Fruit fly (Drosophila melanogaster) whole organism: ENCODE data around the gene Zip71B.

ENCODE experiments used
- CG8478 ChIP-seq: fragments of >200 bp; optimal IDR thresholded peaks from 2 replicates; lab custom pipeline; 2018; ENCODE audit warnings: inconsistent platforms
- Dll ChIP-seq: fragments of >200 bp; optimal IDR thresholded peaks from 2 replicates; lab custom pipeline; 2017
- EcR ChIP-seq, 2 experiments: fragments of >200 bp; optimal IDR thresholded peaks; 2 replicates each; lab custom pipeline; 2017; ENCODE audit warnings: missing biosample characterization in 2 of 2, missing genetic modification characterization in 2 of 2, missing genetic modification reagents in 2 of 2
- pan ChIP-seq: fragments of >200 bp; optimal IDR thresholded peaks from 2 replicates; lab custom pipeline; 2017
- psq ChIP-seq: fragments of >200 bp; optimal IDR thresholded peaks from 2 replicates; lab custom pipeline; 2017
- usp ChIP-seq: fragments of >200 bp; optimal IDR thresholded peaks from 2 replicates; lab custom pipeline; 2017; ENCODE audit warnings: missing biosample characterization, missing genetic modification characterization, mixed read lengths

The Zip71B gene

dm6 chr3L:15013957-15014692 lies 22.0 kb downstream of the Zip71B start, which contains the start of gene Reck:
Reck (minus strand) TSS chr3L:15014062.
- TF ChIP-seq usp (GFP tag; lab: Kevin White, UChicago): no peak
- no peak for TF ChIP-seq psq (lab: Kevin White, UChicago)
- no peak for TF ChIP-seq pan
- TF ChIP-seq Dll: no peak
- no peak for TF ChIP-seq EcR (GFP tag; optimal IDR thresholded peaks at IDR 0.05; lab: Kevin White, UChicago)
- TF ChIP-seq CG8478 (lab: Kevin White, UChicago): no peak

DNA sequence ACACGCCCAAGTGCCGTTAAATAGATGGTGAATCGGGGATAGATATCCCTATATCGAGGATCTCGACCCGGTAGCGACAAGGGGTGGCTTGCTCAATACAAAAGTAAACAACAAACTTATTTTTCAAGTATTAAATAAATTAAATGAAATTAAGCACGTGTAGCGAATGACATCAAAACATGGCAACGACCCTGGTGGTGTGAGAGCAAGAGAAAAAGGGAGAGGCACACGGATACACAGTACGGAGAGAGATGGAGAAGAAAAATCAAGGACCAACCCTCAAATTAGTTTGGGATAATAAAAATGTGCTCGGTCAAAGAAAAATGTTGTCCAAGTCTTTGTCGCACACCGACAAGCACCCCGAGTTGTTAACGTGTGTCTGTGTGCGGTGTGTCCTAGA lies 28.9 kb downstream of the Zip71B start:
- TF ChIP-seq Dll: no peak
- no peak for TF ChIP-seq usp (GFP tag; lab: Kevin White, UChicago)
- no peak for TF ChIP-seq psq (lab: Kevin White, UChicago)
- no peak for TF ChIP-seq EcR (GFP tag; optimal IDR thresholded peaks at IDR 0.05; lab: Kevin White, UChicago)
- no peak for TF ChIP-seq pan
- no peak for TF ChIP-seq CG8478 (lab: Kevin White, UChicago)

dm6 chr3L:15023192-15023591 lies 31.1 kb downstream of the Zip71B start, which contains the start of gene CG32148:
CG32148 (plus strand) TSS chr3L:15023492.
- TF ChIP-seq CG8478 (lab: Kevin White, UChicago) (no peak), usp (GFP tag; lab: Kevin White, UChicago) (no peak), EcR (GFP tag; optimal IDR thresholded peaks at IDR 0.05; lab: Kevin White, UChicago) (no peak), Dll (no peak), psq (lab: Kevin White, UChicago) (no peak), pan (no peak)

- no peak for TF ChIP-seq EcR (GFP tag; optimal IDR thresholded peaks at IDR 0.05; lab: Kevin White, UChicago)
- TF ChIP-seq Dll: no peak
- TF ChIP-seq CG8478 (lab: Kevin White, UChicago): no peak
- no peak for TF ChIP-seq usp (GFP tag; lab: Kevin White, UChicago)
- TF ChIP-seq psq (lab: Kevin White, UChicago): no peak
- TF ChIP-seq pan: no peak
Observed at dm6 chr3L:15031773-15032172, 39.7 kb downstream of the Zip71B start.

- TF ChIP-seq CG8478 (lab: Kevin White, UChicago) (no peak), psq (lab: Kevin White, UChicago) (no peak), Dll (no peak), pan (no peak), usp (GFP tag; lab: Kevin White, UChicago) (no peak), EcR (GFP tag; optimal IDR thresholded peaks at IDR 0.05; lab: Kevin White, UChicago) (no peak)
Observed at dm6 chr3L:15034061-15034713, 42.1 kb downstream of the Zip71B start.

DNA sequence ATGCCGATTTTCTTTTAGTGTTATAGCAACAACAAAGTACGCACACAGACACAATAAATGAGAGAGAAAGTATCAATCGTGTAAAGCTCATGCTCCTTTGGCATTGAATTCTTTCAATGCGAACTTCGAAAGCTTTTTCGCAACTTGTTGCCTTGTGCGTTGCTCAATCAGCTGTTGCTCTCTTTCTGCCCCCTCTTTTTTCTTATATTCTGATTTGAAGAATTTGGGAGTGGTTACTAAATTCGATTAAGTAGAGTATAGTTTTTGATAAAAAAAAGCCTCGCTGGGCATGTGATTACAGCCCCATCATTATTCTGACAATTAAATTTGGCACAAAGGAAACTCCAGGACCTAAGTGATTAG lies 42.6 kb downstream of the Zip71B start:
- TF ChIP-seq EcR (GFP tag; optimal IDR thresholded peaks at IDR 0.05; lab: Kevin White, UChicago): no peak
- no peak for TF ChIP-seq pan

DNA sequence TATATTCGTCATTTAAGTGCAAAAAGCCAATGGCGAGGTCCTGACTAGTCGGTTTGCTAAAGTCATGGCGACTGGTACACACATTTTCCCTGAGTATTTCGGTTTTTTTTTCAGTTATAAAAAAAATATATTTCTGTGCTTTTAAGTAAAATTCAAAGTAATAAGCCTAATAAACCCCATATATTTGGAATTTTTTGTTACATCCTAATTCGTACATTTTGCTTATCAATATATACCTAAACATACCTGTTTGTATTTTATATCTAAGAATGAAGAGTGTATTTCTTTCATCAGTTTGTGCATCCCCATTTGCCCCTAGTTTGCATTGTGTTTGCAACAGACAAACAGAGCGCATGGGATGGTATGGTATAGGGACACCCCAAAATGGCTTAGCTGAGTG lies 43.5 kb downstream of the Zip71B start:
- TF ChIP-seq usp (GFP tag; lab: Kevin White, UChicago) (no peak), psq (lab: Kevin White, UChicago) (no peak)

DNA sequence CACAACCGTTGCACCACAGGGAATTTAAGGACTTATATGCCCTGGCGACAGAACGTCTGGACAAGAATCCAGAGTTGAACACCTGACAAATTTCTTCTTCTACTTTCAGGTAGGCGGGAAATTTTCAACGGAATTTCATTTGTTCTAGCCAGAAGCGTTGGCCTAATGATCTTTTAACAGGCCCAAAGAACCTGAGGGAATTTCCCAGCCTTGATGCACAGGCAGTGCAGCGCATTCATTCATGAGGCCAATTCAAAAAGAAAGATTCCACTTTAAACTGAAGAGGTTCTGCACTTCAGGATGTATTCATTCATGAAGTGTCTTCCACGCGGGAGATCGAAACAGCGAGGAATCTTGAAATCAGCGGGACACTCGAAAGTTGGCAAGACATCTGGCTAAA lies 47.4 kb downstream of the Zip71B start:
- TF ChIP-seq usp (GFP tag; lab: Kevin White, UChicago) (no peak), pan (no peak), Dll (no peak), CG8478 (lab: Kevin White, UChicago) (no peak), psq (lab: Kevin White, UChicago) (no peak), EcR (GFP tag; optimal IDR thresholded peaks at IDR 0.05; lab: Kevin White, UChicago) (no peak)

DNA sequence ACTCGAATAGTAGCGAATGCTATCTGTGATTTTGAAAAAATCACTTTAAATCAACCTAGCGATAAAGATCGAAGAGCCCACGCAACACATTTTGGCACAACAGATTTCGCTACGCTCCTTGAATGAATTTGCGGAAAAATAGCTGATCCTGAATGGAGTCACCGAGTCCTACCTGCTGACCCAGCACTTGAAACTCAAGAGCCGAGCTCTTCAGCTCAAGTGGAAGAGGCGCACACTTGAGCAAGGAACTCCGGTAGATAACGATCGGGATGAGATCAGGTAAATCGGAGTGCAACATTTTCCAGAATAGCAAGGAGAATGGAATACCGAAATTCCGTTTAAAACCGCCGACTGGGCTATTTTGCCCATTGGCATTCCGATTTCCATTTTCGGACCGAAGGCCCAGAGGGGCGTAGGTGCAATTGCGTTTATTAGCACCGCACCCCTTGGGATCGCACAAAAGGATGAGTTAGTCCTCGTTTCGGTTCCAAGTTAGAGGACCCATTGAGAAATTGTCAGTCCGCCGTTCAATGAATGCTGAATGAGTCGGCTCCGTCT lies 48.3 kb downstream of the Zip71B start:
- no peak for TF ChIP-seq Dll
- TF ChIP-seq pan: no peak
- TF ChIP-seq CG8478 (lab: Kevin White, UChicago): no peak

dm6 chr3L:15042470-15042869 lies 50.4 kb downstream of the Zip71B start, which contains the start of gene Rpn12R:
Rpn12R (minus strand) TSS chr3L:15042570.
- TF ChIP-seq Dll (no peak), pan (no peak), psq (lab: Kevin White, UChicago) (no peak), EcR (GFP tag; optimal IDR thresholded peaks at IDR 0.05; lab: Kevin White, UChicago) (no peak), usp (GFP tag; lab: Kevin White, UChicago) (no peak), CG8478 (lab: Kevin White, UChicago) (no peak)

DNA sequence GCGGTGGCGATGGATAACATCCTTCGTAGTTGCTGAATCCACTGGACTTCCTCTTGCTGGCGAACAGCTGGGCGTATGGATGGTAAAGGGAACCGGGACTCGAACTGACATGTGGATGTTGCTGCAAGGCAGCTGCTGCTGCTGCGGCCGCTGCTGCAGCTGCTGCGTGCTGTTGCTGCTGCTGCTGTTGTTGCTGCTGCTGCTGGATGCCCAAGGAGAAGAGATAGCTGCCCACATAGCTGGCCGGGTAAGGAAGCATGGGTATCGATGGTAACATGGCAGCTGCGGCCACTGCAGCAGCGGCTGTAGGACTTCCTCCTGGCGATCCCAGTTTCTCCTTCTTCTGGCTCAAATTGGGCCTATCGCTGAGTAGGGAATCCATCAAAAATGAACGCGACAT lies 51.4 kb downstream of the Zip71B start:
- TF ChIP-seq CG8478 (lab: Kevin White, UChicago) (no peak), psq (lab: Kevin White, UChicago) (no peak), EcR (GFP tag; optimal IDR thresholded peaks at IDR 0.05; lab: Kevin White, UChicago) (no peak), usp (GFP tag; lab: Kevin White, UChicago) (no peak), pan (no peak), Dll (no peak)

DNA sequence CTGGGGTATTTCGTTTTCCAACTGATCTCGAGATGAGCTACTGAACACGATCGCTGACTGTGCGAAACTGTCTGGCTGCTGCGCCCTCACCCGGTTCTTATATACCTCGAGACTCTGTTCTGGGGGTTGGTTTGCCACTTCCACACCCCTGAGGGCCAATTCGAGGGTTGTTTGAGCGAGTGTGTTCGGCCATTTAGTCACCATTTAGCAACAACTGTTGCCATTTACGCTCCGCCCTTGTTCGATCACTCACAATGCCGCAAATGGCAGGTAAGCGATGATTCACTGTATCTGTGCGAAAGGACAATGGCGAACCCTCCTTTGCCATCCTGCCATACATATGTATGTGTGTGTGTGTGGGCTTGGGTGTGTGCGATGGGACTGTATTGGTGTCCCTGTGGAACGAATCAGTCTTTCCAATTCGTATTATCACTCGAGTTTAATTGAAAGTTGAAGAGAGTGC lies 51.8 kb downstream of the Zip71B start, which contains the start of gene ind:
TSS of gene ind (minus strand) at position 51 of the 463 bp plus-strand sequence.
- no peak for TF ChIP-seq Dll
- TF ChIP-seq EcR (GFP tag; optimal IDR thresholded peaks at IDR 0.05; lab: Kevin White, UChicago): no peak
- no peak for TF ChIP-seq psq (lab: Kevin White, UChicago)
- TF ChIP-seq pan: no peak
